Worm (Caenorhabditis elegans) whole organism, midembryonic: ENCODE data around the gene Y51B9A.6.

Experiments
- T22C8.4 ChIP-seq: fragments of 200-800 bp; sonication (Bioruptor generic); IDR thresholded peaks from 2 replicates; pipeline ENCODE4 v1.3.6; 2022; ENCODE audit warnings: missing genetic modification characterization, missing compliant biosample characterization
- cog-1 ChIP-seq: sonication (generic microtip); optimal IDR thresholded peaks from 2 replicates; lab custom pipeline; 2016; ENCODE audit warnings: missing genetic modification characterization, missing compliant biosample characterization
- flt-1 ChIP-seq: fragments of 200-800 bp; sonication (Bioruptor generic); IDR thresholded peaks from 2 replicates; pipeline ENCODE4 v1.3.6; 2022; ENCODE audit warnings: missing genetic modification characterization, missing compliant biosample characterization
- klf-2 ChIP-seq: fragments of 200-800 bp; sonication (Bioruptor generic); conservative IDR thresholded peaks from 2 replicates; pipeline ENCODE4 v1.3.6; 2022; ENCODE audit warnings: missing genetic modification reagents, missing genetic modification characterization, missing compliant biosample characterization
- med-1 ChIP-seq: sonication (generic microtip); optimal IDR thresholded peaks from 2 replicates; lab custom pipeline; 2017; ENCODE audit warnings: missing genetic modification characterization, mild to moderate bottlenecking, missing compliant biosample characterization, antibody characterized with exemption, missing genetic modification reagents; ENCODE audit not compliant: insufficient read depth
- ref-1 ChIP-seq: fragments of 200-800 bp; sonication (Bioruptor generic); conservative IDR thresholded peaks from 2 replicates; pipeline ENCODE4 v1.3.6; 2022; ENCODE audit warnings: missing genetic modification reagents, missing genetic modification characterization, missing compliant biosample characterization
- tab-1 ChIP-seq: fragments of 200-800 bp; sonication (Bioruptor generic); IDR thresholded peaks from 2 replicates; pipeline ENCODE4 v1.3.6; 2022; ENCODE audit warnings: missing genetic modification characterization, missing compliant biosample characterization
- ztf-23 ChIP-seq: fragments of 200-800 bp; sonication (Bioruptor generic); IDR thresholded peaks from 2 replicates; pipeline ENCODE4 v1.3.6; 2022; ENCODE audit warnings: missing genetic modification reagents, missing genetic modification characterization, missing compliant biosample characterization
- ztf-29 ChIP-seq: fragments of 200-800 bp; sonication (Bioruptor generic); IDR thresholded peaks from 2 replicates; pipeline ENCODE4 v1.3.6; 2022; ENCODE audit warnings: missing genetic modification reagents, missing genetic modification characterization, missing compliant biosample characterization

Gene Y51B9A.6

DNA sequence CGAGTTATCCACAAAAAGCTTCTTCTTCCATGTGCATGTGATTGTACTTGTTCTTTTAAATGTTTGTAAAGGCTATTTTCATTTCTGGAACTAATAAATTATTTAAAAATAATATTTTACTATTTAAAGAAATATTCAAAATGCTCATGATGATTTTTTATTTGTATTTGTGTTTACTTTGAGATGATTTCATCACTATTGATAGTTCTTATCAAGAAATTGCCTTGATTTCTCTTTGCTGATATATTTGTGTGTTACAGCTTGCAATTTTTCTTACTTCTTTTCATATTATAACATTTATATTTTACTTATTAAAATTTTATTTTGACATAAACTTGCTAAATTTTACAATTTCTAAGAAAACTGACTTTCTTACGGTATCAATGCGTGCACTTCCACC is 24.8 kb downstream of the Y51B9A.6 start:
- no peak for TF ChIP-seq ztf-29 (GFP tag; lab: Robert Waterston, UW)
- TF ChIP-seq flt-1 (GFP tag; lab: Robert Waterston, UW), result no peak
- no peak for TF ChIP-seq T22C8.4 (GFP tag; lab: Robert Waterston, UW)
- TF ChIP-seq cog-1, result no peak
- no peak for TF ChIP-seq ztf-23 (GFP tag; lab: Robert Waterston, UW)
- TF ChIP-seq ref-1 (GFP tag; lab: Robert Waterston, UW), result no peak
- no peak for TF ChIP-seq klf-2 (GFP tag; lab: Robert Waterston, UW)
- no peak for TF ChIP-seq tab-1 (GFP tag; lab: Robert Waterston, UW)
- no peak for TF ChIP-seq med-1 (GFP tag; lab: Kevin White, UChicago)

DNA sequence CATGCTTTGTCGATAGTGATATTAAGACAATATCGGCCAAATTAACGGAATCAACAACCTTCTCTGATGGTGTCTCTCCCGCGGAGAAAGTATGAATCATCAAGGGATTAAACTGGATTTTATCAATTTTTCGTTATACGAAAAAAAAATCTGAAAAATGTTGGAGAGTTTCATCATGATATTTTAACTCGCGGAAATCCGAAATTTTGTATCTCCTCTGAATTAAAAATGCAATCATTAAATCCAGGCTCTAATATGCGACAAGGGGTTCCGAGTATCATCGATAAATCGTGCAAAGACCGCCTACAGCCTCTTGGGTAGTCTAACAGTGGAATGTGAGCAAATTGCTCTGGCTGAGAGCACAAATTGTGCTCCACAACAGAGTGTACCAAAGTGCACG is 25.8 kb downstream of the Y51B9A.6 start, which contains the start of gene C06C3.10:
Gene C06C3.10 (minus strand): TSS at position 101 of the 400 bp plus-strand sequence.
- TF ChIP-seq med-1 (GFP tag; lab: Kevin White, UChicago) (no peak), tab-1 (GFP tag; lab: Robert Waterston, UW) (no peak), ztf-29 (GFP tag; lab: Robert Waterston, UW) (no peak), flt-1 (GFP tag; lab: Robert Waterston, UW) (no peak), ref-1 (GFP tag; lab: Robert Waterston, UW) (no peak), T22C8.4 (GFP tag; lab: Robert Waterston, UW) (no peak), ztf-23 (GFP tag; lab: Robert Waterston, UW) (no peak), cog-1 (no peak), klf-2 (GFP tag; lab: Robert Waterston, UW) (no peak)

DNA sequence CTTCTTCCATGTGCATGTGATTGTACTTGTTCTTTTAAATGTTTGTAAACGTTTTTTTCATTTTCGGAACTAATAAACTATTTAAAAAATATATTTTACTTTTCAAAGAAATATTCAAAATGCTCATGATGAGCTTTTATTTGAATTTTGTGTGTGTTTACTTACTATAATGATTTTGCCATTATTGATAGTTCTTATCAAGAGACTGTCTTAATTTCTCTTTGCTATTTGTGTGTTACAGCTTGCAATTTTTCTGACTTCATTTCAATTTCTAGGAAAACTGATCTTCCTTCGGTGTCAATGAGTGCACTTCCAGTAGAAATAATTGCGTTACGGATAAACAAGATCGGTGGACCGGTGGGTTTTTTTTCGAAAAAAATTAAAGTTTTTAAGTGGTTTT is 28.2 kb downstream of the Y51B9A.6 start, which contains the start of gene C06C3.12:
Gene C06C3.12 (plus strand): TSS at position 301 of the 400 bp plus-strand sequence.
- TF ChIP-seq ztf-23 (GFP tag; lab: Robert Waterston, UW) (no peak), ztf-29 (GFP tag; lab: Robert Waterston, UW) (no peak), med-1 (GFP tag; lab: Kevin White, UChicago) (no peak), ref-1 (GFP tag; lab: Robert Waterston, UW) (no peak), tab-1 (GFP tag; lab: Robert Waterston, UW) (no peak), flt-1 (GFP tag; lab: Robert Waterston, UW) (no peak)

DNA sequence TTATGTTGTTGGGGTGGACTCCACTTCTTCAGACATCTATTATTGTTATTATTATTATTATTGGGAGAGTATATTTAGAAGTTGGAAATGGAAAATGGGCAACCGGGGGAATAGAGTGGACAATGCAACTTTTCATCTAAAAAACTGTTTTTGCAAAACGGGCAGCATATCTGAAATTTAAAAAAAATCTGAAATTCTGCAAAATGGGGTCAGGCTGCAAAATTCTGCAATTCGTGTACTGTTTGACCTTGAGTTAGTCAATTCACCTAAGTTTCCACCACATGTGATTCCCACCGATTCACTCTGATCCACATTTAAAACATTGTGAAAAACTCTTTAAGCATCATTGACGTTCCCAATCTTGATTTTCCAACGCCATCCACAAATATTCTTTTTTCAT is 30.0 kb downstream of the Y51B9A.6 start, which contains the start of gene C06C3.4:
Gene C06C3.4 (plus strand): TSS at position 301 of the 400 bp plus-strand sequence.
- TF ChIP-seq tab-1 (GFP tag; lab: Robert Waterston, UW), result no peak
- no peak for TF ChIP-seq flt-1 (GFP tag; lab: Robert Waterston, UW)
- TF ChIP-seq klf-2 (GFP tag; lab: Robert Waterston, UW), result no peak
- no peak for TF ChIP-seq T22C8.4 (GFP tag; lab: Robert Waterston, UW)
- TF ChIP-seq cog-1, result no peak
- TF ChIP-seq ztf-29 (GFP tag; lab: Robert Waterston, UW), result no peak
- no peak for TF ChIP-seq ref-1 (GFP tag; lab: Robert Waterston, UW)
- TF ChIP-seq ztf-23 (GFP tag; lab: Robert Waterston, UW), result no peak
- TF ChIP-seq med-1 (GFP tag; lab: Kevin White, UChicago), result no peak

DNA sequence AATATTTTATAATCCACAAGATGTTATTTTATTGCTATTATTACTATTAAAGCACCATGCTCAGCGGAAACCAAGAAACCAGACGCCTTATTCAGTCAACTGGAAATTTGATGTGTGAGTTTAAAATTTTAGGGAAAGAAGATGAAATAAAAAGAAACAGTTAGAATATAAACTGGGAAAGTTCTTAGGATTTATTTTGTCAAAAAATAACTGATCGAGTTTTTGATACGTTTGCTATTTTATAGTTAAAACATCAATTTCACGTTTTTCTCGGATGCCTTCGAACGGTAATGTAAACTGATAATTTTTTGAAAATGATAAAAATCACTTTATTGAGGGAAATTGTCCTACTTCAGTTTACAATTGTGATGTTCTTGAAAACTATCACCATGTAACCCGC is 30.6 kb downstream of the Y51B9A.6 start, which contains the start of gene C06C3.3:
Gene C06C3.3 (minus strand): TSS at position 101 of the 400 bp plus-strand sequence.
- no peak for TF ChIP-seq cog-1
- no peak for TF ChIP-seq tab-1 (GFP tag; lab: Robert Waterston, UW)
- TF ChIP-seq ztf-29 (GFP tag; lab: Robert Waterston, UW), result no peak
- TF ChIP-seq T22C8.4 (GFP tag; lab: Robert Waterston, UW), result no peak
- TF ChIP-seq med-1 (GFP tag; lab: Kevin White, UChicago), result no peak
- no peak for TF ChIP-seq ztf-23 (GFP tag; lab: Robert Waterston, UW)
- no peak for TF ChIP-seq klf-2 (GFP tag; lab: Robert Waterston, UW)

DNA sequence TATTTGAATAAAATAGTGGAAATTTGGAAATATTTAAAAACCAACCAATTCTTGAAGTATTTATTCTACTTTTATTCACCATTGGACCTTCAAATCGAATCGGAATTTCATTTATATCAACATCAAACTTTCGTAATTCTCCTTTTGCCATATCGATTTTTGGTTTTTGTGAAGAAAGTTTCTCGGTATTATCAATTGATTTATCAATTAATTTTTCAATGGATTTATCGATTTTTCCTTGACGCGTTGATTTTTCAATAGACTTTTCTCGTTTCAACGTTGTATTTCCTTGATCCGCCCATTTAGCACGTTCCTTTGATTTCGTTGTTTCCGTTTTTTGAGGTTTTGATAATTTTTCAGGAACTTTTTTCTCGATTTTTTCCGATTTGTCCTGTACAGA is 33.6 kb downstream of the Y51B9A.6 start:
- TF ChIP-seq T22C8.4 (GFP tag; lab: Robert Waterston, UW), result 0 out of 2 replicates have a peak, but pooled peaks have one; percentile 6
- no peak for TF ChIP-seq cog-1

DNA sequence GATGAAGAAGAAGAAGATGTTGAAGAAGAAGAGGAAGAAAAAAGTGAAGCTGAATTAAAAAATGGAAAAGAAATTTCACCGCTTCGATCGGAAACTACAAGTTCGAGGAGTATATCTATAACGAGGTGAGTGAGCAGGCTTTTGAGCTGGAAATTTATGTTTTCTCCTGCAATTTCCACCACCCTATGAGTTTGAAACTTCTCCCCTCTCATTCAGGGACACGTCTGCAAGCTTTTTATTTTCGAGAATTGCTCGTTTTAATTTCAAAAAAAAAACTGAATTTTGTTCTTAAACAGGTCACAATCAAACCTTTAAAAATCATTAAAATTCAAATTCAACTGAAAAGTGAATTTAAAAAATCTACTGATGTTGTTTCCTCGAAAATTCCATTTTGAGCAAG is 40.7 kb downstream of the Y51B9A.6 start:
- TF ChIP-seq ref-1 (GFP tag; lab: Robert Waterston, UW), result no peak
- no peak for TF ChIP-seq tab-1 (GFP tag; lab: Robert Waterston, UW)
- no peak for TF ChIP-seq flt-1 (GFP tag; lab: Robert Waterston, UW)
- no peak for TF ChIP-seq cog-1
- TF ChIP-seq ztf-23 (GFP tag; lab: Robert Waterston, UW), result no peak
- no peak for TF ChIP-seq T22C8.4 (GFP tag; lab: Robert Waterston, UW)
- TF ChIP-seq klf-2 (GFP tag; lab: Robert Waterston, UW), result no peak
- no peak for TF ChIP-seq ztf-29 (GFP tag; lab: Robert Waterston, UW)
- no peak for TF ChIP-seq med-1 (GFP tag; lab: Kevin White, UChicago)

DNA sequence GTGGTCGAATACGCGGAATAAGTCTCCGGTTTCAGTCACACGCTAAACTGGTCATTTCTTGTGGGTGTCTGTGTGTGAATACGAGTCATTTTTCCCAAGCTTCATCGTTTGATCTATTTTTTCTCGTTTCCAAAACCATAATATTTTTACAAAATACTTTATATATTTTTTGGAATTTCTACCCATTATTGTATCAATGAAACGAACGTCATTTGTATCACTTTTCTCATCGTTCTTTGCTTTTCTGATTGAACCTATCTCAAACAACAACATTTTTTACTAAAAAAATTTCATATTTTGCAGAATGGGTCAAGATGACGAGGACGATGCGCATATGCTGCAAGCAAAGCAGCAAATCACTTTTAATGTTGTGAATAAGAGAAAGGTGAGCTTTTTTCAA is 44.8 kb downstream of the Y51B9A.6 start, which contains the start of gene mel-11:
Gene mel-11 (plus strand): TSS at position 301 of the 400 bp plus-strand sequence.
- TF ChIP-seq ztf-23 (GFP tag; lab: Robert Waterston, UW), result no peak
- no peak for TF ChIP-seq tab-1 (GFP tag; lab: Robert Waterston, UW)
- TF ChIP-seq med-1 (GFP tag; lab: Kevin White, UChicago), result no peak
- TF ChIP-seq ref-1 (GFP tag; lab: Robert Waterston, UW), result no peak
- no peak for TF ChIP-seq ztf-29 (GFP tag; lab: Robert Waterston, UW)
- TF ChIP-seq T22C8.4 (GFP tag; lab: Robert Waterston, UW), result no peak
- no peak for TF ChIP-seq cog-1
- TF ChIP-seq klf-2 (GFP tag; lab: Robert Waterston, UW), result no peak
- no peak for TF ChIP-seq flt-1 (GFP tag; lab: Robert Waterston, UW)

DNA sequence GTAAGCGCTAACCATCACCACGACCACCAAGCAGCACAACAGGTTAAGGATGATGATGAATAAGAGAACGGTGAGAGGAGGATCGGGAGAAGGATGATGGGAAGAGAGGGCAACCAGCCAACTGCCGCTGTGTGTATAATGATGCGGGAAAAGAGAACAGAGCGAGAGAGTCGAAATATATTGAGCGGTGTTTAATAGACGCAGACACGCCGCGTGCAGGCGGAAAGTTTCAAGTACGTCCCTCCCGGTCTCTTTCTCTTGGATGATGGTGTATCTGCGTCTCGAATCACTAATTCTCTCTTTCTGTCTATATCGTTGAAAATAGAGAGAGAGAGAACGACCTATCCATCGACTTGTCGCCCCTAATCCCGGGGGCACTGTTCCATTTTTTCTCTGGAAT is 46.3 kb downstream of the Y51B9A.6 start:
- TF ChIP-seq ztf-23 (GFP tag; lab: Robert Waterston, UW) (no peak), cog-1 (peak; percentile 27)
